Worm (Caenorhabditis elegans) whole organism, midembryonic: ENCODE measurements around the gene srd-33.

Experiments
- cog-1 ChIP-seq: sonication (generic microtip); optimal IDR thresholded peaks from 2 replicates; lab custom pipeline; 2016; ENCODE audit warnings: missing genetic modification characterization, missing compliant biosample characterization
- flt-1 ChIP-seq: fragments of 200-800 bp; sonication (Bioruptor generic); IDR thresholded peaks from 2 replicates; pipeline ENCODE4 v1.3.6; 2022; ENCODE audit warnings: missing genetic modification characterization, missing compliant biosample characterization
- klf-2 ChIP-seq: fragments of 200-800 bp; sonication (Bioruptor generic); conservative IDR thresholded peaks from 2 replicates; pipeline ENCODE4 v1.3.6; 2022; ENCODE audit warnings: missing genetic modification reagents, missing genetic modification characterization, missing compliant biosample characterization
- ztf-23 ChIP-seq: fragments of 200-800 bp; sonication (Bioruptor generic); IDR thresholded peaks from 2 replicates; pipeline ENCODE4 v1.3.6; 2022; ENCODE audit warnings: missing genetic modification reagents, missing genetic modification characterization, missing compliant biosample characterization
- ztf-29 ChIP-seq: fragments of 200-800 bp; sonication (Bioruptor generic); IDR thresholded peaks from 2 replicates; pipeline ENCODE4 v1.3.6; 2022; ENCODE audit warnings: missing genetic modification reagents, missing genetic modification characterization, missing compliant biosample characterization

- TF ChIP-seq ztf-29 (GFP tag; lab: Robert Waterston, UW) (no peak), ztf-23 (GFP tag; lab: Robert Waterston, UW) (no peak), flt-1 (GFP tag; lab: Robert Waterston, UW) (no peak), klf-2 (no peak), cog-1 (tag; lab: Kevin White, UChicago) (no peak)
These were observed 13.3 kb downstream of the srd-33 start, which contains the start of gene T19H12.3 for ce11 chrV:4885372-4885771.
